Fruit fly (Drosophila melanogaster) whole organism, adult: ENCODE results near the gene cl.
A peak's percentile ranks its signal among the peaks of the same experiment; 100 is the strongest.

Source experiments
- CG11617 ChIP-seq: fragments of 200-800 bp; sonication (Bioruptor generic); optimal IDR thresholded peaks from 2 replicates; lab custom pipeline; 2017; ENCODE audit warnings: mild to moderate bottlenecking, missing biosample characterization, missing genetic modification reagents, missing genetic modification characterization
- CG12768 ChIP-seq: fragments of 200-800 bp; sonication (Bioruptor generic); optimal IDR thresholded peaks from 2 replicates; lab custom pipeline; 2017; ENCODE audit warnings: missing biosample characterization, missing genetic modification characterization, mild to moderate bottlenecking, moderate library complexity, missing genetic modification reagents
- CG14711 ChIP-seq: fragments of 200-800 bp; sonication (Bioruptor generic); optimal IDR thresholded peaks from 2 replicates; lab custom pipeline; 2018; ENCODE audit warnings: missing biosample characterization, mild to moderate bottlenecking, missing genetic modification characterization, moderate library complexity
- CG1620 ChIP-seq: fragments of 200-800 bp; sonication (Bioruptor generic); optimal IDR thresholded peaks from 2 replicates; lab custom pipeline; 2016; ENCODE audit warnings: missing biosample characterization, missing genetic modification characterization
- CG33017 ChIP-seq: fragments of 200-800 bp; sonication (Bioruptor generic); optimal IDR thresholded peaks from 2 replicates; lab custom pipeline; 2018; ENCODE audit warnings: missing biosample characterization, mild to moderate bottlenecking, missing genetic modification characterization, moderate library complexity
- CG5204 ChIP-seq: fragments of 200-800 bp; sonication (Bioruptor generic); optimal IDR thresholded peaks from 2 replicates; lab custom pipeline; 2016; ENCODE audit warnings: missing biosample characterization, missing genetic modification characterization
- CG7045 ChIP-seq: fragments of 200-800 bp; sonication (Bioruptor generic); optimal IDR thresholded peaks from 2 replicates; lab custom pipeline; 2017; ENCODE audit warnings: missing biosample characterization, mild to moderate bottlenecking, missing genetic modification characterization
- CG7101 ChIP-seq: fragments of 200-800 bp; sonication (Bioruptor generic); optimal IDR thresholded peaks from 2 replicates; lab custom pipeline; 2018; ENCODE audit warnings: missing biosample characterization, mild to moderate bottlenecking, missing genetic modification characterization, moderate library complexity
- Clk ChIP-seq: fragments of 200-800 bp; sonication (Bioruptor generic); optimal IDR thresholded peaks from 2 replicates; lab custom pipeline; 2017; ENCODE audit warnings: missing biosample characterization, missing genetic modification characterization
- Crg-1 ChIP-seq: fragments of 200-800 bp; sonication (Bioruptor generic); optimal IDR thresholded peaks from 2 replicates; lab custom pipeline; 2016; ENCODE audit warnings: missing biosample characterization, missing genetic modification characterization
- Hr96 ChIP-seq: fragments of 200-800 bp; sonication (Bioruptor generic); optimal IDR thresholded peaks from 2 replicates; lab custom pipeline; 2016; ENCODE audit warnings: missing biosample characterization, missing genetic modification characterization
- Mnt ChIP-seq: fragments of 200-800 bp; sonication (Bioruptor generic); optimal IDR thresholded peaks from 2 replicates; lab custom pipeline; 2016; ENCODE audit warnings: missing biosample characterization, mild to moderate bottlenecking, missing genetic modification characterization
- bab1 ChIP-seq: fragments of 200-800 bp; sonication (Bioruptor generic); optimal IDR thresholded peaks from 3 replicates; lab custom pipeline; 2019; ENCODE audit warnings: missing biosample characterization, mild to moderate bottlenecking, missing genetic modification characterization, moderate library complexity
- cic ChIP-seq: fragments of 200-800 bp; sonication (Bioruptor generic); optimal IDR thresholded peaks from 2 replicates; lab custom pipeline; 2017; ENCODE audit warnings: missing biosample characterization, mild to moderate bottlenecking, missing genetic modification characterization, moderate library complexity
- cnc ChIP-seq, 2 experiments: fragments of >200 bp; optimal IDR thresholded peaks; 2 replicates each; lab custom pipeline; 2017
- kay ChIP-seq: fragments of 200-800 bp; sonication (Bioruptor generic); peaks from one replicate; lab custom pipeline; 2016; ENCODE audit warnings: missing biosample characterization, missing genetic modification characterization, borderline replicate concordance
- ovo ChIP-seq: fragments of 200-800 bp; sonication (Bioruptor generic); optimal IDR thresholded peaks from 2 replicates; lab custom pipeline; 2016; ENCODE audit warnings: missing biosample characterization, missing genetic modification characterization
- pad ChIP-seq: fragments of 200-800 bp; sonication (Bioruptor generic); optimal IDR thresholded peaks from 3 replicates; lab custom pipeline; 2017; ENCODE audit warnings: missing biosample characterization, missing genetic modification characterization, mild to moderate bottlenecking, moderate library complexity, missing genetic modification reagents
- tj ChIP-seq: fragments of 200-800 bp; sonication (Bioruptor generic); optimal IDR thresholded peaks from 3 replicates; lab custom pipeline; 2017; ENCODE audit warnings: missing biosample characterization, mild to moderate bottlenecking, missing genetic modification characterization, moderate library complexity
- toe ChIP-seq: fragments of 200-800 bp; sonication (Bioruptor generic); optimal IDR thresholded peaks from 2 replicates; lab custom pipeline; 2016; ENCODE audit warnings: missing biosample characterization, missing genetic modification characterization

Gene cl

DNA sequence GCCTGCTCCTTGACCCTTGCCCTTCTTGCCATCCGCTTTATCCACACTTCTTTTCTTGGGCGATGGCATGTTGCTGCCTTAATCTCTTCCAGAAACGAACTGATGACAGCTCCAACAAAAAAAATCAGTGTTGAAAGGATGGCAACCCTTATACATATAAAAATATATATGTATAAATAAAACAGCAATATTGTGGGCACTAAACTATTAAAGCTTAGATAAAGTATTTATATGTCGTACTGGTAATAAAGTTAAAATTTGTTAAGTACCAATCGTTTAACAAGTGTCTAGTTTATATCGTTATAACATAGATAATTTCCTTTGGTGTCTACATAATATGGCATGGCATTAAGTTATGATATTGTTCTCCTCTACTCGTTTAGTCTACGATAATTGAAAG is 16.7 kb downstream of the cl start, which contains the start of gene tomb:
Gene tomb (minus strand): TSS at position 101 of the 400 bp plus-strand sequence.
- TF ChIP-seq Hr96 (GFP tag; lab: Kevin White, UChicago): no peak
- no peak for TF ChIP-seq CG11617 (GFP tag; lab: Kevin White, UChicago)
- no peak for TF ChIP-seq CG7045 (GFP tag; lab: Kevin White, UChicago)
- TF ChIP-seq ovo (GFP tag; lab: Kevin White, UChicago): no peak
- no peak for TF ChIP-seq toe (GFP tag; lab: Kevin White, UChicago)
- TF ChIP-seq Clk: no peak
- no peak for TF ChIP-seq CG14711
- no peak for TF ChIP-seq bab1 (GFP tag; lab: Kevin White, UChicago)
- no peak for TF ChIP-seq CG12768
- no peak for TF ChIP-seq CG5204 (GFP tag; lab: Kevin White, UChicago)
- TF ChIP-seq CG1620 (GFP tag; lab: Kevin White, UChicago): no peak
- TF ChIP-seq pad (GFP tag; lab: Kevin White, UChicago): no peak
- TF ChIP-seq cic (GFP tag; lab: Kevin White, UChicago): no peak

DNA sequence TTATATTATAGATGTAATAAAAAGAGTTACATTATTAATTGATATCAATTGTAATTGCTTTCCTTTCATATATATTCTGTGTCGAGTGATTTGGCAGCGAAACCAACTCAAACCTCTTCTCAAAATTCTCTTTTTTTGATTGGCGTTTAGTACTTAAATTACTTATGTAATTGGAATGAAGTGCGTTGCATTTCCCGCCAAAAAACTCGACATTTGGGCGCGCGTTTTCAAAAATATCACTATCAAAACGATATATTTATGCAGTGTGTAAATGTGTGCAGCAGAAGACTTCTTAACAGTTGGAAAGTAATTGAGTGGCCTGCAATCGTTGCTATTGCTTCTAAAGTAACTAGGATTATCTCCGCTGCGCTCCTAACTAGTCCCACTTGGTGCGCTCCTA is 17.1 kb downstream of the cl start:
- TF ChIP-seq Clk (no peak), CG1620 (GFP tag; lab: Kevin White, UChicago) (no peak), CG5204 (GFP tag; lab: Kevin White, UChicago) (no peak), pad (GFP tag; lab: Kevin White, UChicago) (no peak), CG7045 (GFP tag; lab: Kevin White, UChicago) (no peak), tj (GFP tag; lab: Kevin White, UChicago) (no peak), CG7101 (no peak), Mnt (GFP tag; lab: Kevin White, UChicago) (no peak), cic (GFP tag; lab: Kevin White, UChicago) (no peak), CG12768 (no peak), CG33017 (no peak), bab1 (GFP tag; lab: Kevin White, UChicago) (no peak), CG11617 (GFP tag; lab: Kevin White, UChicago) (no peak)

DNA sequence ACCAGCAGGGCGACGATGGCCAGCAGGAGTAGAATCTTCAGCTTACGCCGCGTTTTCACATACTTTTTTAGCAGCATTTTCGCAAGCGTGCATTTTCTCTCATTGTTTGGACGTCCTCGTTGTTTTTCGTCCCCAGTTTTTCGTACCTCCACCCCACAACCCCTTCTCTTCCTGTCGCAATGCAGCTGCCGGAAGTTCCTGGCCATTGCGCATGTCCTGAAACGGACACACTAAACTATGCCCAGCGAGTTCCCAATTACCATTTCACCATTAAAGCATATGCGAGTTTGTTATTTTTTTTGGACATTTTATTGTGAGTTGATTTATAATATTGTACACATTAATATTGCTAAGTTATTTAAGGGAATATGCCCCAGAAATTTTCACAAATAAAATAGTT is 19.1 kb downstream of the cl start, which contains the start of gene CG14015:
Gene CG14015 (minus strand): TSS at position 163 of the 400 bp plus-strand sequence.
- TF ChIP-seq Mnt (GFP tag; lab: Kevin White, UChicago) (no peak), CG1620 (GFP tag; lab: Kevin White, UChicago) (no peak), CG14711 (no peak), kay (GFP tag; lab: Kevin White, UChicago) (no peak), Clk (no peak), tj (GFP tag; lab: Kevin White, UChicago) (no peak), cnc (optimal IDR thresholded peaks at IDR 0.05; lab: Kevin White, UChicago) (no peak), Crg-1 (no peak), CG7045 (GFP tag; lab: Kevin White, UChicago) (no peak), CG5204 (GFP tag; lab: Kevin White, UChicago) (no peak), Hr96 (GFP tag; lab: Kevin White, UChicago) (no peak), cic (GFP tag; lab: Kevin White, UChicago) (no peak), CG11617 (GFP tag; lab: Kevin White, UChicago) (no peak), bab1 (GFP tag; lab: Kevin White, UChicago) (no peak), ovo (GFP tag; lab: Kevin White, UChicago) (no peak), CG7101 (no peak), toe (GFP tag; lab: Kevin White, UChicago) (no peak), CG12768 (no peak)

DNA sequence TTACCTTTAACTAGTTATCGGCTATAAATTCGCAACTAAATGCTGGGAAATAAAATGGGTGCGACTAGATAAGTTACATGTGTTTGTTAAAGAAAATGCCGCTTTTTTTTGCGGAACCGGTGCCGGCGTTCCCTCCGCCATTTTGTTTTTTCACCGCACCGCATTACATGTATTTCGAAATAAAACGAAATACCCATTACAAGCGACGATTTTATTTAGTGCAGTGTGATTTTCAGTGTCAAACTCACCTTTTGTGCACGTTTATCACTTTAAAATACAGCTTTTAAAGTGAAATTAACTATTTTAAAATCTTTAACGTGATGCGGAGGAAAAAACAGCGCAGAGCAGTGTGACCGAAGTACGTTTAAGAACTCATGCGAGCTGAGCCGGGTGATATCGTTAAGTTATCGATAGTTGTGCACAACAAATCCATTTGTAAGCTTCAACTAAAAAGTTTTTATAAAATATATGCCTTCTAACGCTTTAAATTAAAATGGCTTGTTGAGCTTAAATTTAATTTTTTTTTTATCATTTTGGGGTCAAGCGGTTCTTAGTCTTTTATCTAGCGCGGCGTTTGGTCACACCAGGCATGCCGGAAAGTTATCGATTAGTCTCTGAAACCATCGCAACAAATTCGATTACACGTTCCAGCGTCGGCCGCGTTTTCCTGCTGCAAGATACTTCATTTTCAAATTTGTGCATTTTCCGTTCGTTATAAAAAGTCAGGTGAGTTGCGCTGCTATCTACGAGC is 22.2 kb downstream of the cl start, which contains the start of the genes Hel25E and Lam:
Gene Hel25E (minus strand): TSS at position 380 of the 751 bp plus-strand sequence.
Gene Lam (plus strand): TSS at position 546 of the 751 bp plus-strand sequence.
- peak; percentile 40 for TF ChIP-seq CG11617 (GFP tag; lab: Kevin White, UChicago)
- no peak for TF ChIP-seq Clk
- TF ChIP-seq Hr96 (GFP tag; lab: Kevin White, UChicago): no peak
- TF ChIP-seq Mnt (GFP tag; lab: Kevin White, UChicago): peak; percentile 56
- no peak for TF ChIP-seq pad (GFP tag; lab: Kevin White, UChicago)
- TF ChIP-seq CG1620 (GFP tag; lab: Kevin White, UChicago): no peak
- no peak for TF ChIP-seq tj (GFP tag; lab: Kevin White, UChicago)
- peak; percentile 5 for TF ChIP-seq CG7101

DNA sequence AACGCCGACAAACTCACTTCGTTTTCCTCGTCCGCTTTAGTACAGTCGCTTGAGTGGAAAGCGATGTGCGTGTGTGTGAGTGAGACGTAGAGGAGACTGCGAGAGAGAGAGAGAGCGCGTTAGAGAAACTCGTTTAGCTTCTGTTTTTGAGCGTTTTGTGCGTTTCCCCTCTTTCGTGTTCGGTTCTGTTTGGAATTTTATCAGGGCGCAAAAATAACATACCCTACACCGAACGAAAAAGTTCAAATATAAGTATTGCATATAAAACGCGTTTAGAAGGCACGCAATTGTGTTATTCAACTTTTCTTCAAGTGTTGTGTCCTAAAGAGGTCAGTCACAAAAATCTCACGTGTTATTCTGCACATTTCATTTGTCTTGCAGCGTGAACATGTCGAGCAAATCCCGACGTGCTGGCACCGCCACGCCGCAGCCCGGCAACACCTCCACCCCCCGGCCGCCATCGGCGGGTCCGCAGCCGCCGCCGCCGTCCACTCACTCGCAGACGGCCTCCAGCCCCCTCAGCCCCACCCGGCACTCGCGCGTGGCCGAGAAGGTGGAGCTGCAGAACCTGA is 23.1 kb downstream of the cl start:
- TF ChIP-seq Crg-1 (no peak), pad (GFP tag; lab: Kevin White, UChicago) (peak; percentile 97), CG7045 (GFP tag; lab: Kevin White, UChicago) (peak; percentile 5), ovo (GFP tag; lab: Kevin White, UChicago) (no peak)

DNA sequence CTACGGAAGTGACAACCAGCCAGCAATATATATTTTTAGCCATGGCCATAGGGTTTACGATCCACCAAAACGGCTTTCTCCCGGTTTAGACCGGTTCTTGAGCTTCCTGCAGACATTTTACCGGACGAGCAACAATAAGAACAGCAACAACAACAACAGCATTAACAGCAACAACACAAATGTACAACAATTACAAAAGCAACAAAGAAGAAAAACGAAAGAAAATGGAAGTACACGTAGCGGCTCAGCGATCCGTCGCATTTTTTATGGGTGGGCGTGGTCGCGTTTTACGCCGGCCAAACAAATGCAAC is 26.2 kb downstream of the cl start:
- TF ChIP-seq Mnt (GFP tag; lab: Kevin White, UChicago) (no peak), CG7045 (GFP tag; lab: Kevin White, UChicago) (no peak), CG1620 (GFP tag; lab: Kevin White, UChicago) (no peak), cnc (optimal IDR thresholded peaks at IDR 0.05; lab: Kevin White, UChicago) (no peak), CG5204 (GFP tag; lab: Kevin White, UChicago) (no peak), CG33017 (no peak), ovo (GFP tag; lab: Kevin White, UChicago) (no peak), CG14711 (no peak), CG12768 (no peak), Hr96 (GFP tag; lab: Kevin White, UChicago) (no peak), CG11617 (GFP tag; lab: Kevin White, UChicago) (no peak), kay (GFP tag; lab: Kevin White, UChicago) (no peak), cic (GFP tag; lab: Kevin White, UChicago) (no peak), Clk (no peak)
